Worm (Caenorhabditis elegans) whole organism, early embryonic: ENCODE data around the gene F23H11.5.

Source experiments
- B0310.2 ChIP-seq: sonication (generic microtip); optimal IDR thresholded peaks from 2 replicates; lab custom pipeline; 2016; ENCODE audit warnings: mild to moderate bottlenecking, missing genetic modification characterization, missing compliant biosample characterization
- F13C5.2 ChIP-seq: sonication (generic microtip); optimal IDR thresholded peaks from 2 replicates; lab custom pipeline; 2017; ENCODE audit warnings: mild to moderate bottlenecking, missing genetic modification characterization, inconsistent platforms, missing compliant biosample characterization
- aly-1 ChIP-seq: sonication (generic microtip); optimal IDR thresholded peaks from 2 replicates; lab custom pipeline; 2016; ENCODE audit warnings: missing genetic modification characterization, missing compliant biosample characterization
- ama-1 ChIP-seq: fragments of 150-350 bp; optimal IDR thresholded peaks from 2 replicates; lab custom pipeline; 2014
- ceh-36 ChIP-seq: sonication (generic microtip); optimal IDR thresholded peaks from 2 replicates; lab custom pipeline; 2016; ENCODE audit warnings: missing genetic modification characterization, inconsistent platforms, missing compliant biosample characterization
- ets-7 ChIP-seq: sonication (generic microtip); optimal IDR thresholded peaks from 2 replicates; lab custom pipeline; 2016; ENCODE audit warnings: missing genotype, missing genetic modification characterization, missing compliant biosample characterization
- flt-1 ChIP-seq: fragments of 200-800 bp; sonication (Bioruptor generic); IDR thresholded peaks from 2 replicates; pipeline ENCODE4 v1.3.6; 2022; ENCODE audit warnings: missing genetic modification characterization, missing compliant biosample characterization
- hnd-1 ChIP-seq: sonication (generic microtip); optimal IDR thresholded peaks from 2 replicates; lab custom pipeline; 2016; ENCODE audit warnings: missing genetic modification characterization, missing compliant biosample characterization
- pes-1 ChIP-seq: fragments of 200-800 bp; sonication (Bioruptor generic); IDR thresholded peaks from 2 replicates; pipeline ENCODE4 v1.3.6; 2022; ENCODE audit warnings: missing genetic modification reagents, missing genetic modification characterization, missing compliant biosample characterization
- sea-1 ChIP-seq: fragments of 200-800 bp; sonication (Bioruptor generic); conservative IDR thresholded peaks from 2 replicates; pipeline ENCODE4 v1.3.6; 2022; ENCODE audit warnings: missing genetic modification characterization, missing compliant biosample characterization
- tbx-11 ChIP-seq: fragments of 200-800 bp; sonication (Bioruptor generic); IDR thresholded peaks from 2 replicates; pipeline ENCODE4 v1.3.6; 2022; ENCODE audit warnings: missing genetic modification characterization, missing compliant biosample characterization
- tbx-37 ChIP-seq: fragments of 200-800 bp; sonication (Bioruptor generic); conservative IDR thresholded peaks from 2 replicates; pipeline ENCODE4 v1.3.6; 2022; ENCODE audit warnings: missing genetic modification reagents, missing genetic modification characterization, missing compliant biosample characterization
- tra-4 ChIP-seq: sonication (generic microtip); optimal IDR thresholded peaks from 2 replicates; lab custom pipeline; 2017; ENCODE audit warnings: missing genetic modification characterization, missing compliant biosample characterization

DNA sequence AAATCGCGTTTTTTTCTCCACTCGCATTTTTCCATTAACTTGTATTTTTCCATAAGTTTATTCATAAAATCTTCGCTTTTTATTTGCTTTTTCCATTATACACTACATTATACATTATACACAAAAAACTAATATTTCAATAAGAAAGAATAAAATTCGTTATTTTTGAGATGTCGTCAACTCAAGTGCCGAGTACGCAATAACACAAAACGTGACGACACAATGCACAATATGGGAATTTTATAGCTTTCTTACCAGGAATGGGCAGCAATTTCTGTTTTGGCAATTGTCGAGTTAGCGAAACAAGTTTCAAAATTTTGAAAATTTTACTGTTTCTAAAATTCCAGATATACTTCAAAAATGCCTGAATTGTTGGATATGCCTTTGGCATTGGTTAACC lies 41.8 kb upstream of the F23H11.5 start, which contains the start of gene fbxa-10:
- TF ChIP-seq flt-1 (no peak), F13C5.2 (no peak), ama-1 (lab: Kevin White, UChicago) (no peak), ceh-36 (no peak), sea-1 (GFP tag; lab: Robert Waterston, UW) (no peak), tbx-11 (no peak), ets-7 (tag; lab: Kevin White, UChicago) (no peak), tbx-37 (GFP tag; lab: Robert Waterston, UW) (no peak), tra-4 (no peak), hnd-1 (no peak), aly-1 (no peak), pes-1 (no peak), B0310.2 (no peak)
